Worm (Caenorhabditis elegans): ENCODE data around the gene slc-36.1.
A peak's percentile ranks its signal among the peaks of the same experiment; 100 is the strongest.

slc-36.1 gene

ce11 chrIII:13302578-13302977 is 4.7 kb upstream of the slc-36.1 start:
- TF ChIP-seq ztf-23 (GFP tag; IDR thresholded peaks at IDR 0.05) (no peak), klf-2 (GFP tag; conservative IDR thresholded peaks at IDR 0.05) (no peak), tab-1 (GFP tag; IDR thresholded peaks at IDR 0.05) (no peak), cog-1 (tag; optimal IDR thresholded peaks at IDR 0.05) (no peak), ztf-29 (GFP tag; IDR thresholded peaks at IDR 0.05) (no peak), flt-1 (GFP tag; IDR thresholded peaks at IDR 0.05) (no peak), med-1 (GFP tag; optimal IDR thresholded peaks at IDR 0.05; ENCODE audit: insufficient read depth) (no peak), T22C8.4 (GFP tag; IDR thresholded peaks at IDR 0.05) (no peak), ref-1 (GFP tag; conservative IDR thresholded peaks at IDR 0.05) (no peak)

DNA sequence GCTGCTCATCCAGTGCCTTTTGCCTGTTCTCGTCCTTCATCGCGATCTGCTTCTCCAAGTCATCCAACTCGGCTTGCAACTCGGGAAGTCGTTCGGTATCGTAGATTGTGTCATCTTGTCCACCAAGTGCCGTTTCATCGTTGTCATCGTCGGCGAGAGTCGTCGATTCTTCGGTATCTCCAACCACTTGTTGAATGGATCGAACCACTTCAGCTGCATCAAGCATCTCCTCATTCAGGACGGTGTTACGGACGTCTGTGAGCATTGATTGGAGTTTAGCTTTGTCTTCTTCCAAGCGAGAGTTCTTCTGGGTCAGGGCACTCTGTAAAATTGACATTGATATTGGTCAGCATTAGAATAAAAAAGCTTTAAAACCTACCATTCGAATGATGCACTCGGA is 1.8 kb upstream of the slc-36.1 start:
- TF ChIP-seq T22C8.4 (GFP tag; IDR thresholded peaks at IDR 0.05) (no peak), tab-1 (GFP tag; IDR thresholded peaks at IDR 0.05) (no peak)

DNA sequence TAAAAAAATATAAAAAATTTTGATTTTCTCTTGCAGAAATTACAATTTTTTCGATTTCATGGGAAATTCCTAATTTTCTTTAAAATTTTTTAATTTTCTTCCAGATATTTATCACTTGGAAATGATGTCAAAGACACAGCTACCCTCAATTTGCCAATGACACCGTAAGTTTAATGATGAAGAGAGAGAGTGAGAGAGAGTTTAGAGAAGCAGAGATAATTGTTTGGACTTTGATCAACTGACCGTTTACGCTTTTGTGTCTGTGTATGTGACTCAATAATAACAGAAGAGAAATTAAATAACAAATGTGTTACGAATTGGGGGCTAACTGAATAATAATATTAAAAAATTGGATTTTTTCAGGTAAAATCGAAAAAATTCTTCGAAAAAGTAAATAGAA is 3.2 kb downstream of the slc-36.1 start:
- no peak for TF ChIP-seq tab-1 (GFP tag; IDR thresholded peaks at IDR 0.05)
- no peak for TF ChIP-seq ztf-29 (GFP tag; IDR thresholded peaks at IDR 0.05)
- TF ChIP-seq cog-1 (tag; optimal IDR thresholded peaks at IDR 0.05) = no peak
- TF ChIP-seq klf-2 (GFP tag; conservative IDR thresholded peaks at IDR 0.05) = no peak
- no peak for TF ChIP-seq flt-1 (GFP tag; IDR thresholded peaks at IDR 0.05)
- no peak for TF ChIP-seq ref-1 (GFP tag; conservative IDR thresholded peaks at IDR 0.05)

ce11 chrIII:13313788-13314187 is 6.5 kb downstream of the slc-36.1 start, which contains the start of gene Y43F4B.10:
Y43F4B.10 (plus strand) TSS chrIII:13314068.
- TF ChIP-seq tab-1 (GFP tag; IDR thresholded peaks at IDR 0.05) (no peak), T22C8.4 (GFP tag; IDR thresholded peaks at IDR 0.05) (0 out of 2 replicates have a peak, but pooled peaks have one; percentile 38)

DNA sequence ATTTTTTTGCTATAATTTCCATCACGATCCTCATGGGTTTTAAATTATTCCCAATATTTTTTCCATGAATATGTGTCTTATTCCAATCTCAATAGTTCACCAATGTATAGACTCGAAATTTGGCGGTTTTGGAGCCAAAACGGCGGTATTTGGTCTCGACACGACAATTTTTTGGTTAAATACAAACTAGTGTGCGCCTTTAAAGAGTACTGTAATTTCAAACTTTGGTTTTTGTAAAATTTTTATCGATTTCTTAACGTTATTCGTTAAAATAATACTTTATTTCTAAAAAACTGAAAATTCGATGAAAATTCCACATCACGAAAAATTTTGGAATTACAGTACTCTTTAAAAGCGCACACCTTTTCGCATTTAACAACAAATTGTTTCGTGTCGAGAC is 7.3 kb downstream of the slc-36.1 start:
- TF ChIP-seq ref-1 (GFP tag; conservative IDR thresholded peaks at IDR 0.05) = no peak
- TF ChIP-seq cog-1 (tag; optimal IDR thresholded peaks at IDR 0.05) = no peak
- TF ChIP-seq tab-1 (GFP tag; IDR thresholded peaks at IDR 0.05) = no peak
- TF ChIP-seq klf-2 (GFP tag; conservative IDR thresholded peaks at IDR 0.05) = no peak
- TF ChIP-seq flt-1 (GFP tag; IDR thresholded peaks at IDR 0.05) = no peak
- TF ChIP-seq ztf-23 (GFP tag; IDR thresholded peaks at IDR 0.05) = no peak
- no peak for TF ChIP-seq T22C8.4 (GFP tag; IDR thresholded peaks at IDR 0.05)

DNA sequence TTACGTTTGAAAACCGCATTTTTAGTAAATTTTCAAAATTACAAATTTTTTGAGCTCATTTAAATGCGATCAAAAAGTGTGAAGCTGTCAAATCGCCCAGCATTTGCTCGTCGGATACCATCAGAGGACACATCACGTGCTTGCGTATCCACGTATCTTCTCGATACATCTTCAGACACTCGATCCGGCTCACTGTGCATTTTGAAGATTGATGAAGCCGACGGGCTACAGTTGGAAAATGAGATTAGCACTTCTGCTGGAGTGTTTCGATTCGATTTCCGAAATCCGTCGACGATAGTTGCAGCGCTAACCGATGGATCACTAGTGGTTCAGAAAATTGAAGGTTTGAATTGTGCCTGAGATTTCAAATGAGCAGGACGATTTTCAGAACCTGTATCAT is 7.8 kb downstream of the slc-36.1 start, which contains the start of gene dph-7:
Gene dph-7 (plus strand): TSS at position 53 of the 400 bp plus-strand sequence.
- TF ChIP-seq T22C8.4 (GFP tag; IDR thresholded peaks at IDR 0.05) = no peak
- TF ChIP-seq ref-1 (GFP tag; conservative IDR thresholded peaks at IDR 0.05) = no peak

DNA sequence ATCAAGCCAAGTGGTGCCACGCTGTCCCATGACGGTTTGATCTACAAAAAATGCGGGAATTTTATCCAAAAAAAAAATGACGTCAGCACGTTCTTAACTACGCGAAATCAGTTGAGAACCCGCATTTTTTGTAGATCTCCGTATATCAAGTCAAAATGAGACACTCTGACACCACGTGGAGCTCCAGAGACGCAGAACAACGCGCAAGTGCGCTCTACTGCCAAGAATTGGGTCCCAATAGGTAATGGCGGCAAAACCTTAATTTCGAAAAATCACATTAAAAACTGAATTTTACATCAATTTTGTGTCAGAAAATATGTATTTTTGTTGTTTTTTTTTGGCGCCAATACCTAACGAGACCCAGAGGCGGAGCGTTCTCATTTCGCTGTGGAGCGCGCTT is 9.6 kb downstream of the slc-36.1 start:
- TF ChIP-seq klf-2 (GFP tag; conservative IDR thresholded peaks at IDR 0.05) (no peak), tab-1 (GFP tag; IDR thresholded peaks at IDR 0.05) (no peak), med-1 (GFP tag; optimal IDR thresholded peaks at IDR 0.05; ENCODE audit: insufficient read depth) (no peak), T22C8.4 (GFP tag; IDR thresholded peaks at IDR 0.05) (no peak), ztf-29 (GFP tag; IDR thresholded peaks at IDR 0.05) (no peak), cog-1 (tag; optimal IDR thresholded peaks at IDR 0.05) (no peak), flt-1 (GFP tag; IDR thresholded peaks at IDR 0.05) (no peak), ref-1 (GFP tag; conservative IDR thresholded peaks at IDR 0.05) (no peak), ztf-23 (GFP tag; IDR thresholded peaks at IDR 0.05) (no peak)

- no peak for TF ChIP-seq klf-2 (GFP tag; conservative IDR thresholded peaks at IDR 0.05)
- no peak for TF ChIP-seq T22C8.4 (GFP tag; IDR thresholded peaks at IDR 0.05)
These were observed 10.1 kb downstream of the slc-36.1 start for ce11 chrIII:13317383-13317911.

DNA sequence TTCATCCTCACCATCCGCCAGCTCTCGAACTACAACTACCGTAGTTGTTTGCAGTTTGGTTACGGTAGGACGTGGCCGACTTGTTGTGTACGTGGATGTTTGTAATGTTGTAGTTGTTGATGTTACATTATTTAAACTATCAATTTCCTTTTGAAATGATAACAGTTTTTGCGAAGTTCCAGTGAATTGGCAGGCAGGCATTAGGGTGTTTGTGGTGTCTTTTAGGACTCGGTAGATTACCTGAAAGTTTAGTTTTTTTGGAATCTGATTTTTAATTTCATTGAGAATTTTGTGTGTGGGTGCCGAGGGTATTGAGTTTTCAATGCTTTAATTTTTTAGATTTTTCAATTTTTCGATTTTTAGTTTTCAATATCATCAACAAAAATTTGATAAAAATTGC is 15.3 kb downstream of the slc-36.1 start, which contains the start of gene F53A2.11:
Gene F53A2.11 (minus strand): TSS at position 101 of the 400 bp plus-strand sequence.
- TF ChIP-seq cog-1 (tag; optimal IDR thresholded peaks at IDR 0.05) (no peak), flt-1 (GFP tag; IDR thresholded peaks at IDR 0.05) (no peak), ref-1 (GFP tag; conservative IDR thresholded peaks at IDR 0.05) (no peak), T22C8.4 (GFP tag; IDR thresholded peaks at IDR 0.05) (no peak)

DNA sequence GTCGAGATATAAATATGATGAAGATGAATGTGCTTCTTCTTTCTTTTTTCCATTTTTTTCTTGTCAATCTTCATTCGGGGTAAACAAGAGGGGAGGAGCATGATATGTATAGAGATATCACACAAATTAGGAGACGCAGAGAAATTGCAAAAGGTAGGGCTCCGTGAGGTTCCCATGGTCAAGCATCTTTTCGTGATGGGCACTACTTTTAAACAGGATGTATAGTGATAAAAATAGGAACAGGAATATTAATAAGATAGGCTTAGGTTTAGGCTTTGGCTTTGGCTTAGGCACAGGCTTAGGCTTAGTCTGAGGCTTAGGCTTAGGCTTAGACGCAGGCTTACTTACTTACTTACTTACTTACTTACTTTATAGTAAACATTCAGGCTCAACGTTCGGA is 17.4 kb downstream of the slc-36.1 start, which contains the start of gene F53A2.1:
Gene F53A2.1 (minus strand): TSS at position 101 of the 400 bp plus-strand sequence.
- TF ChIP-seq cog-1 (tag; optimal IDR thresholded peaks at IDR 0.05) (no peak), med-1 (GFP tag; optimal IDR thresholded peaks at IDR 0.05; ENCODE audit: insufficient read depth) (no peak), flt-1 (GFP tag; IDR thresholded peaks at IDR 0.05) (no peak), ref-1 (GFP tag; conservative IDR thresholded peaks at IDR 0.05) (no peak), ztf-29 (GFP tag; IDR thresholded peaks at IDR 0.05) (no peak), klf-2 (GFP tag; conservative IDR thresholded peaks at IDR 0.05) (no peak), ztf-23 (GFP tag; IDR thresholded peaks at IDR 0.05) (no peak), tab-1 (GFP tag; IDR thresholded peaks at IDR 0.05) (no peak), T22C8.4 (GFP tag; IDR thresholded peaks at IDR 0.05) (no peak)

DNA sequence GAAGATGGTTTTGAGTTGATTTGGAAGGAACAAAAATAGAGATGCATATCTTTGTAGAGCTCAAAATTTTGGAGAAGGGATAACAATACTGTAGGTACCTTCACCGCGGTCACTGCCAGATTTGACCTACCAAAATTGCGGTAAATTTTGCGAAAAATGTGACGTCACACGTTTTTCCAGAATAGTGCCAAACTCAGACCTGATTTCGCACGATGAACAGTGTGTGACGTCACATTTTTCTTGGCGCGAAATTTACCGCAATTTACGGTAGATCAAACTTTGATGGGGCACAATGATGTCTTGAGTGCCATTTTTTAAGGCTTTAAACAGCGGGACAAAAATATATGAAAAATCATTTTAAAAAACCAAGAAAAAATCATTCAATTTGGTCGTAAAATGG is 21.6 kb downstream of the slc-36.1 start:
- TF ChIP-seq T22C8.4 (GFP tag; IDR thresholded peaks at IDR 0.05) (no peak), ztf-23 (GFP tag; IDR thresholded peaks at IDR 0.05) (no peak), cog-1 (tag; optimal IDR thresholded peaks at IDR 0.05) (no peak), ztf-29 (GFP tag; IDR thresholded peaks at IDR 0.05) (no peak), tab-1 (GFP tag; IDR thresholded peaks at IDR 0.05) (no peak), klf-2 (GFP tag; conservative IDR thresholded peaks at IDR 0.05) (no peak), med-1 (GFP tag; optimal IDR thresholded peaks at IDR 0.05; ENCODE audit: insufficient read depth) (no peak), ref-1 (GFP tag; conservative IDR thresholded peaks at IDR 0.05) (no peak), flt-1 (GFP tag; IDR thresholded peaks at IDR 0.05) (no peak)
